Worm (Caenorhabditis elegans) whole organism, young adult: ENCODE results near the gene fbxb-1.

ENCODE experiments used
- D2030.7 ChIP-seq: fragments of 200-800 bp; sonication (Bioruptor generic); IDR thresholded peaks from 2 replicates; pipeline ENCODE4 v1.3.6; 2022; ENCODE audit warnings: missing genetic modification reagents, missing genetic modification characterization, missing compliant biosample characterization
- F22D6.2 ChIP-seq: sonication (generic microtip); optimal IDR thresholded peaks from 2 replicates; lab custom pipeline; 2016; ENCODE audit warnings: mild to moderate bottlenecking, missing genetic modification characterization, missing compliant biosample characterization
- F33H1.4 ChIP-seq: fragments of 200-800 bp; sonication (Bioruptor generic); IDR thresholded peaks from 2 replicates; pipeline ENCODE4 v1.3.6; 2022; ENCODE audit warnings: missing genetic modification reagents, missing genetic modification characterization, missing compliant biosample characterization
- F39B2.1 ChIP-seq: fragments of 200-800 bp; sonication (Bioruptor generic); IDR thresholded peaks from 2 replicates; pipeline ENCODE4 v1.3.6; 2022; ENCODE audit warnings: missing genetic modification reagents, missing genetic modification characterization, missing compliant biosample characterization
- F55B11.4 ChIP-seq: sonication (generic microtip); optimal IDR thresholded peaks from 2 replicates; lab custom pipeline; 2016; ENCODE audit warnings: missing compliant biosample characterization, missing genetic modification characterization, borderline replicate concordance; ENCODE audit not compliant: insufficient read depth
- Y53G8AR.9 ChIP-seq: fragments of 200-800 bp; sonication (Bioruptor generic); conservative IDR thresholded peaks from 2 replicates; pipeline ENCODE4 v1.3.6; 2022; ENCODE audit warnings: missing genetic modification reagents, missing genetic modification characterization, missing compliant biosample characterization
- akir-1 ChIP-seq: fragments of 200-800 bp; sonication (Bioruptor generic); optimal IDR thresholded peaks from 2 replicates; lab custom pipeline; 2018; ENCODE audit warnings: mild to moderate bottlenecking, missing genetic modification characterization, moderate library complexity, missing compliant biosample characterization
- ama-1 ChIP-seq, 3 experiments: fragments of 150-350 bp in 1 of 3; sonication (generic microtip) in 2 of 3; optimal IDR thresholded peaks; 2 replicates each; lab custom pipeline; 2014 to 2018; ENCODE audit warnings: missing biosample characterization in 2 of 3, missing genetic modification characterization in 2 of 3, missing genetic modification reagents in 2 of 3
- atf-7 ChIP-seq: sonication (generic microtip); optimal IDR thresholded peaks from 2 replicates; lab custom pipeline; 2017; ENCODE audit warnings: mild to moderate bottlenecking, missing genetic modification characterization, missing compliant biosample characterization
- bed-1 ChIP-seq: fragments of 200-800 bp; sonication (Bioruptor generic); IDR thresholded peaks from 2 replicates; pipeline ENCODE4 v1.3.6; 2022; ENCODE audit warnings: missing genetic modification reagents, missing genetic modification characterization, missing compliant biosample characterization
- bed-2 ChIP-seq: fragments of 200-800 bp; sonication (Bioruptor generic); IDR thresholded peaks from 2 replicates; pipeline ENCODE4 v1.3.6; 2022; ENCODE audit warnings: missing genetic modification reagents, missing genetic modification characterization, missing compliant biosample characterization
- cebp-2 ChIP-seq: fragments of 200-800 bp; sonication (Bioruptor generic); IDR thresholded peaks from 2 replicates; pipeline ENCODE4 v1.3.6; 2022; ENCODE audit warnings: missing genetic modification characterization, missing compliant biosample characterization
- ceh-100 ChIP-seq: fragments of 200-800 bp; sonication (Bioruptor generic); IDR thresholded peaks from 2 replicates; pipeline ENCODE4 v1.3.6; 2022; ENCODE audit warnings: missing genetic modification reagents, missing genetic modification characterization, missing compliant biosample characterization
- ceh-27 ChIP-seq: fragments of 200-800 bp; sonication (Bioruptor generic); optimal IDR thresholded peaks from 2 replicates; lab custom pipeline; 2018; ENCODE audit warnings: mild to moderate bottlenecking, missing genetic modification characterization, moderate library complexity, missing compliant biosample characterization
- ceh-58 ChIP-seq: fragments of 200-800 bp; sonication (Bioruptor generic); IDR thresholded peaks from 2 replicates; pipeline ENCODE4 v1.3.6; 2022; ENCODE audit warnings: missing genetic modification characterization, missing compliant biosample characterization
- dox-1 ChIP-seq: fragments of 200-800 bp; sonication (Bioruptor generic); IDR thresholded peaks from 2 replicates; pipeline ENCODE4 v1.3.6; 2022; ENCODE audit warnings: missing genetic modification reagents, missing genetic modification characterization, missing compliant biosample characterization
- dpl-1 ChIP-seq: fragments of 150-350 bp; optimal IDR thresholded peaks from 2 replicates; lab custom pipeline; 2014; ENCODE audit warnings: missing biosample characterization, missing genetic modification reagents, missing genetic modification characterization
- egl-18 ChIP-seq: fragments of 200-800 bp; sonication (Bioruptor generic); IDR thresholded peaks from 2 replicates; pipeline ENCODE4 v1.3.6; 2022; ENCODE audit warnings: missing genetic modification reagents, missing genetic modification characterization, missing compliant biosample characterization
- egl-44 ChIP-seq: fragments of 200-800 bp; sonication (Bioruptor generic); IDR thresholded peaks from 2 replicates; pipeline ENCODE4 v1.3.6; 2022; ENCODE audit warnings: missing genetic modification reagents, missing genetic modification characterization, missing compliant biosample characterization
- ets-4 ChIP-seq: fragments of 200-800 bp; sonication (Bioruptor generic); optimal IDR thresholded peaks from 2 replicates; lab custom pipeline; 2018; ENCODE audit warnings: mild to moderate bottlenecking, missing genetic modification characterization, missing compliant biosample characterization
- fkh-3 ChIP-seq: sonication (generic microtip); optimal IDR thresholded peaks from 2 replicates; lab custom pipeline; 2016; ENCODE audit warnings: mild to moderate bottlenecking, missing genetic modification characterization, missing compliant biosample characterization
- hmg-1.2 ChIP-seq: fragments of 200-800 bp; sonication (Bioruptor generic); IDR thresholded peaks from 2 replicates; pipeline ENCODE4 v1.3.6; 2022; ENCODE audit warnings: missing genetic modification reagents, missing genetic modification characterization, missing compliant biosample characterization
- hsf-1 ChIP-seq: fragments of 200-800 bp; sonication (Bioruptor generic); IDR thresholded peaks from 2 replicates; pipeline ENCODE4 v1.3.6; 2022; ENCODE audit warnings: missing genetic modification reagents, missing genetic modification characterization, missing compliant biosample characterization
- let-526 ChIP-seq: fragments of 200-800 bp; sonication (Bioruptor generic); IDR thresholded peaks from 2 replicates; pipeline ENCODE4 v1.3.6; 2022; ENCODE audit warnings: missing genetic modification reagents, missing genetic modification characterization, missing compliant biosample characterization
- let-607 ChIP-seq, 2 experiments: fragments of 200-800 bp in 1 of 2; sonication (Bioruptor generic) in 1 of 2; sonication (generic microtip) in 1 of 2; optimal IDR thresholded peaks; 2 replicates each; lab custom pipeline; 2016 to 2018; ENCODE audit warnings: mild to moderate bottlenecking in 2 of 2, missing compliant biosample characterization in 2 of 2, missing genetic modification characterization in 2 of 2, moderate library complexity in 2 of 2, missing genotype in 1 of 2
- lin-26 ChIP-seq: fragments of 200-800 bp; sonication (Bioruptor generic); IDR thresholded peaks from 2 replicates; pipeline ENCODE4 v1.3.6; 2022; ENCODE audit warnings: missing genetic modification reagents, missing genetic modification characterization, missing compliant biosample characterization
- lin-35 ChIP-seq, 3 experiments: fragments of 150-350 bp in 2 of 3; sonication (generic microtip) in 1 of 3; optimal IDR thresholded peaks; 2 replicates each; lab custom pipeline; 2014 to 2018; ENCODE audit warnings: missing biosample characterization in 3 of 3, missing genetic modification characterization in 3 of 3, missing genetic modification reagents in 3 of 3
- lsy-27 ChIP-seq: sonication (generic microtip); optimal IDR thresholded peaks from 2 replicates; lab custom pipeline; 2017; ENCODE audit warnings: missing genetic modification characterization, mild to moderate bottlenecking, missing compliant biosample characterization, antibody characterized with exemption, missing genotype, borderline replicate concordance; ENCODE audit not compliant: insufficient read depth
- mes-4 ChIP-seq: sonication (generic microtip); optimal IDR thresholded peaks from 2 replicates; lab custom pipeline; 2016; ENCODE audit warnings: missing genotype, missing genetic modification characterization, missing compliant biosample characterization
- mxl-1 ChIP-seq: sonication (generic microtip); optimal IDR thresholded peaks from 2 replicates; lab custom pipeline; 2016; ENCODE audit warnings: missing genetic modification characterization, missing compliant biosample characterization
- nhr-120 ChIP-seq: fragments of 200-800 bp; sonication (Bioruptor generic); IDR thresholded peaks from 2 replicates; pipeline ENCODE4 v1.3.6; 2022; ENCODE audit warnings: missing genetic modification characterization, missing compliant biosample characterization
- nhr-80 ChIP-seq: sonication (generic microtip); optimal IDR thresholded peaks from 2 replicates; lab custom pipeline; 2016; ENCODE audit warnings: missing genetic modification characterization, missing compliant biosample characterization
- snpc-1.1 ChIP-seq: sonication (generic microtip); optimal IDR thresholded peaks from 2 replicates; lab custom pipeline; 2017; ENCODE audit warnings: missing genetic modification characterization, mild to moderate bottlenecking, missing compliant biosample characterization, antibody characterized with exemption, moderate library complexity, missing genotype, missing genetic modification reagents; ENCODE audit not compliant: insufficient read depth
- tbx-9 ChIP-seq: sonication (generic microtip); optimal IDR thresholded peaks from 2 replicates; lab custom pipeline; 2016; ENCODE audit warnings: borderline replicate concordance, missing genetic modification characterization, inconsistent platforms, missing compliant biosample characterization
- tlf-1 ChIP-seq: fragments of 200-800 bp; sonication (Bioruptor generic); optimal IDR thresholded peaks from 2 replicates; lab custom pipeline; 2018; ENCODE audit warnings: mild to moderate bottlenecking, missing genetic modification characterization, missing compliant biosample characterization
- xnd-1 ChIP-seq: sonication (generic microtip); optimal IDR thresholded peaks from 2 replicates; lab custom pipeline; 2016; ENCODE audit warnings: missing genotype, missing genetic modification reagents, missing genetic modification characterization, missing compliant biosample characterization
- ztf-22 ChIP-seq: fragments of 200-800 bp; sonication (Bioruptor generic); optimal IDR thresholded peaks from 2 replicates; lab custom pipeline; 2018; ENCODE audit warnings: mild to moderate bottlenecking, missing genetic modification characterization, moderate library complexity, missing compliant biosample characterization
- ztf-25 ChIP-seq: fragments of 200-800 bp; sonication (Bioruptor generic); IDR thresholded peaks from 2 replicates; pipeline ENCODE4 v1.3.6; 2022; ENCODE audit warnings: missing genetic modification reagents, missing genetic modification characterization, missing compliant biosample characterization
- ztf-26 ChIP-seq: sonication (generic microtip); optimal IDR thresholded peaks from 2 replicates; lab custom pipeline; 2017; ENCODE audit warnings: missing genetic modification characterization, missing compliant biosample characterization
- ztf-3 ChIP-seq: fragments of 200-800 bp; sonication (Bioruptor generic); optimal IDR thresholded peaks from 2 replicates; lab custom pipeline; 2018; ENCODE audit warnings: mild to moderate bottlenecking, missing genetic modification characterization, missing compliant biosample characterization

Gene fbxb-1

ce11 chrV:19205450-19205849 is 34.7 kb upstream of the fbxb-1 start (continued):
- TF ChIP-seq snpc-1.1 (no peak), mes-4 (no peak), egl-44 (0 out of 2 replicates have a peak, but pooled peaks have one; percentile 32), dpl-1 (GFP tag; lab: Kevin White, UChicago) (no peak), fkh-3 (tag; lab: Kevin White, UChicago) (no peak), lin-26 (GFP tag; lab: Robert Waterston, UW) (no peak), ama-1 (optimal IDR thresholded peaks at IDR 0.05; lab: Kevin White, UChicago) (no peak), ama-1 (GFP tag; optimal IDR thresholded peaks at IDR 0.05; lab: Kevin White, UChicago) (no peak), ztf-25 (GFP tag; lab: Robert Waterston, UW) (no peak), let-607 (tag; optimal IDR thresholded peaks at IDR 0.05; lab: Kevin White, UChicago) (peak; percentile 59), lsy-27 (no peak), atf-7 (tag; lab: Kevin White, UChicago) (peak; percentile 42), dox-1 (GFP tag; lab: Robert Waterston, UW) (peak; percentile 52; the same call in 1 of the 2 replicates), tlf-1 (peak; percentile 22), ztf-22 (peak; percentile 50), nhr-120 (GFP tag; lab: Robert Waterston, UW) (no peak), F55B11.4 (no peak), ceh-27 (GFP tag; lab: Kevin White, UChicago) (no peak), bed-1 (GFP tag; lab: Robert Waterston, UW) (no peak), ztf-3 (GFP tag; lab: Kevin White, UChicago) (no peak), cebp-2 (no peak), tbx-9 (tag; lab: Kevin White, UChicago) (no peak), lin-35 (GFP tag; optimal IDR thresholded peaks at IDR 0.05; lab: Kevin White, UChicago) (no peak), hmg-1.2 (GFP tag; lab: Robert Waterston, UW) (no peak), ztf-26 (tag; lab: Kevin White, UChicago) (no peak), egl-18 (GFP tag; lab: Robert Waterston, UW) (no peak), akir-1 (GFP tag; lab: Kevin White, UChicago) (no peak), let-526 (GFP tag; lab: Robert Waterston, UW) (no peak), ets-4 (peak; percentile 62), mxl-1 (tag; lab: Kevin White, UChicago) (no peak), F39B2.1 (GFP tag; lab: Robert Waterston, UW) (no peak), bed-2 (GFP tag; lab: Robert Waterston, UW) (no peak)
- TF ChIP-seq, all 124 proteins: peak for 9

ce11 chrV:19206911-19207310 is 33.2 kb upstream of the fbxb-1 start:
- TF ChIP-seq nhr-80 (tag; lab: Kevin White, UChicago) (peak; percentile 85), cebp-2 (0 out of 2 replicates have a peak, but pooled peaks have one; percentile 20), xnd-1 (tag; lab: Kevin White, UChicago) (no peak), let-607 (tag; optimal IDR thresholded peaks at IDR 0.05; lab: Kevin White, UChicago) (peak; percentile 42 to 71), hsf-1 (GFP tag; lab: Robert Waterston, UW) (no peak), ceh-58 (no peak), F55B11.4 (no peak), ceh-100 (no peak), F22D6.2 (no peak)

- TF ChIP-seq ceh-58 (no peak), D2030.7 (GFP tag; lab: Robert Waterston, UW) (no peak), F33H1.4 (GFP tag; lab: Robert Waterston, UW) (no peak), Y53G8AR.9 (GFP tag; lab: Robert Waterston, UW) (no peak), dox-1 (GFP tag; lab: Robert Waterston, UW) (no peak)
Measured at ce11 chrV:19211795-19212194, 28.4 kb upstream of the fbxb-1 start, which contains the start of gene nhr-79. nhr-79 (minus strand) TSS chrV:19211895.
